Fruit fly (Drosophila melanogaster): ENCODE data around the gene Spn77Bc.

Gene Spn77Bc

DNA sequence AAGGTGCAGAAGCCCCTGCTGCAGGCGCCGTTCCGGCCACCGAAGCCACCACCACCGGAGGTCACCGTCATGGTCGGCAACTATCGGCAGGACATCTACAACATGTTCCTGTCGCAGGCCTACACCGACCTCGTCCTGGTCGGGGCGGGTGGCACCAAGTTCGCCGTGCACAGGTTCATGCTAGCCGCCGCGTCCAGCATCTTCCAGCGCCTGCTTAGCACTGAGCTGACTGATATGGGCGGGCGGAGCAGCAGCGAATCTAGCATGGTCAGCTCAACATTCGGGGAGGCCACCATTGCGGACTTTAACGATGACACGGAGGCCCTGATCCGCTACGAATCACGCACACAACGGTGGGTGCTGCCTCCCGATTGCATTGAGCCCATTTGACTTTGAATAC lies 37.1 kb downstream of the Spn77Bc start:
- TF ChIP-seq CG8478 (optimal IDR thresholded peaks at IDR 0.05) (no peak), CTCF (optimal IDR thresholded peaks at IDR 0.05) (no peak)

DNA sequence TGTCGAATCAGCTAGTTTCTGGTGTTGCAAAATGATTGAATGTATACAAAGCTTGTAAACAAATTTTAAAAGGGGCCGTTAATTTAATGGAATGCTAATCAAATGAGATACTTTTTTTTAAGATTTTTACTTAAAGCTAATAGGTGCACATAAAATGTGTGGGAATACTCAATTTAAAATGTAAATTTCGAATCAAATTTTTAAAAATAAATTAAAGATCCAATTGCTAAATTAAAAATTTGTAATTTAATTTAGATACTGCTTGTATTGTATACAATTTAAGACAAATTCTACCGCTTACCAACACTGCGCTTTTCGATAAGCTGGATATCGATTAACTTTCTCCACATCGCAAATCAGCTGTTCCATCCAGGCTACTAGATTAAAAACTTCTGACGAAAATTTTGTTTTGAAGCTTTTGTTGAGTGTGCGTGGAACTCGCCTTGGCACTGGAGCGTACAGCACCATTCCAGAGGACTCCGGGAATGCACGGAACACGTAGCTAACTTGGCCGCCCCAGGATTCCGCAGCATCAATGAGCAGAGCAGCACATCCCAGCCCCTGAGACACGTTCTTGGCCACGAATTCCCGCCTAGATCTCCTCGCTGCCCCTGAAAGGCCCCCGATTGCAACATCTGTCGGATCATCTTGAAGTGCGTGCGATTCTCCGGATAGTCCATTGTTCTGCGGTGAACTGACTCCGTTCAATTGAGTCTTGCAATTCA lies 41.8 kb downstream of the Spn77Bc start, which contains the start of the genes CG5498 and fbl:
CG5498 (minus strand) TSS at position 24 of the 725 bp plus-strand sequence.
fbl (plus strand) TSS at position 344 of the 725 bp plus-strand sequence.
- TF ChIP-seq CTCF (optimal IDR thresholded peaks at IDR 0.05) (no peak), CG8478 (optimal IDR thresholded peaks at IDR 0.05) (no peak)

DNA sequence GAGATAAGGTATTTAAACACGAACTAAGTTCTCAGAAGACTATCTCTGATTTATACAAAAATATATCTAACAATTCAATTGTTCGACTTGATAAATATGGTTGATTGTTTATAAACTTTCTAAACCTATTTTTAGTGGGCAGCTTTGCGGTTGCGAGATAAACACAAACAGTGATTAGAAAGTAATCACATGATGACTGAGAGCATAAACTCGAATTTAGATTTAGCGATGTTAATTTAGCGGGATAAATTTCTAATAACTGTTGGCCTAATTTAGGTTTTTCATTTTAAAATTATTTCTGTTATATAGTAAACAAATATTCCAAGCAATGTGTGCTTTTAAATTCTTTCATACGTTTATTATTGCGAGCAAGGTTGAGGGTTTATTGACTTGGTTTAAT lies 42.6 kb downstream of the Spn77Bc start:
- no peak for TF ChIP-seq CTCF (optimal IDR thresholded peaks at IDR 0.05)
- no peak for TF ChIP-seq CG8478 (optimal IDR thresholded peaks at IDR 0.05)

DNA sequence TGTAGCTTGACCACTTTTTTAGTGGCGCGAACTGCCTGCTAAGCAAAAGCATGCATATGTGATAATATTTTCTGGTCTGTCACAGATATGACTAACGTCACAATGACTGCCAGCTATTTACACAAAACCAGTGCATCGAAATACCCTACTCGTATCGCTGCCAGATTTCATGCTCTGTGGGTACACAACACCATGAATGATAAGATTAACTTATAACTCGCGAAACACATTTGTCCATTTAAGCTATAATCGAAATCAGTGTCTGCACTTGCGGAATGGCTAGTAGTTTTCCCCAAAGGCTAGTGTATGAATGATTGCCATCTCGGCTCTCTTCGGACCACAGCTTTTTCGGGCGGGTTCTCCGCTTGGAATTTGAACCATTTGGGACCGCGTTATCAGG lies 43.0 kb downstream of the Spn77Bc start:
- no peak for TF ChIP-seq CG8478 (optimal IDR thresholded peaks at IDR 0.05)
- no peak for TF ChIP-seq CTCF (optimal IDR thresholded peaks at IDR 0.05)

DNA sequence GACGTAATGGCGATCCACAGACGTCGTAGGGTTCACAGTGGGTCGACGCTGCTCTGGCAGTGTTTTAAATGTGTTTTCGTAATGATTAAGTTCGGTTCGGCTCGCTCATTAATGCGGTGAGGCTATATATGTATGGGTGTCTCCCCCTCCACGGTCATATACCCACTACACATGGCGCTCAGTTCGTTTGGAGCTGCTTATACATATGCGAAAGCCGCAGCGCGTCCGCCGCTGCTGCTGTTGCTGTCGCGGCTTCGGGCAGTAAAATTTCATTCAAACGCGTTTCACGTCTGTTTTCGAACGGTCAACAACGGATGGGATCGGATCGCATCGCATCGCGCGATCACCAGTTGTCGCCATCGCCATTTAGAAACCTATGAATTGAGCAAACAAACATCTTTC lies 43.5 kb downstream of the Spn77Bc start:
- TF ChIP-seq CG8478 (optimal IDR thresholded peaks at IDR 0.05) (no peak), CTCF (optimal IDR thresholded peaks at IDR 0.05) (no peak)

DNA sequence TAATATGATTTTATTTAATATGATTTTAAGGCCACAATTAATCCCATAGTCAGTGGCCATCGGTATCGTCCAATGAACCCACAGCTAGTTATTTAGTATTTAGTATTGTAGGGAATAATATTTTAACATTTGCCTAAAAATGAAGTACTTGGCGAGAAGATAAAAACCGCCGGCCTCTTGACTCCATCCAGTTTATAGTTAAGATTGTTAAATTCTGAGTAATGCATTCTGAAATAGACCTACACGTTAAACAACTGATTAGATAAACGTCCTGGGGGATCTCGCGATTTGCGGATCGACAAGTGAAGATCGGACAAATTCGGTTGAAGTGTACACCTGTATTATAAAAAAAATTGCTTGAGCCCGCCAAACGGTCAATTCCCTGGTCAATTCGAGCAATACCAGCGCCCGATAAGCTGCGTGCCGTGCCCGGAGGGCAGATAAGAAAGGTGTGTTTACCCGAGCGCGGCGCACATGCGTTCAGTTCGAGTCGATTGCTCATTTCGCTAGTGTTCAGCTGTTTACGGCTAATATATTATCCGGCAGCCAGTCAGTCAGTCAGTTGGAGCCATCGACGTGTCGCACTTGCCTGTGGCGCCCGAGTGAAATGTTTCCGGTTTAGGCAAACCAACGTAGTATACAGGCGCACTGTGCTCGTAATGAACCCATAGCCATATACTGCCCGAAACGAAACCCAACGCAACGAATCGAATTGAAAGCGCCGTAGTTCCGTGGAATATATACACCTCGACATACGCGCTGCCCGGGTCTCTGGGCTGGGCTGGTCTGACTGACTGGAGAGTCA lies 44.8 kb downstream of the Spn77Bc start:
- no peak for TF ChIP-seq CTCF (optimal IDR thresholded peaks at IDR 0.05)
- TF ChIP-seq CG8478 (optimal IDR thresholded peaks at IDR 0.05): no peak

DNA sequence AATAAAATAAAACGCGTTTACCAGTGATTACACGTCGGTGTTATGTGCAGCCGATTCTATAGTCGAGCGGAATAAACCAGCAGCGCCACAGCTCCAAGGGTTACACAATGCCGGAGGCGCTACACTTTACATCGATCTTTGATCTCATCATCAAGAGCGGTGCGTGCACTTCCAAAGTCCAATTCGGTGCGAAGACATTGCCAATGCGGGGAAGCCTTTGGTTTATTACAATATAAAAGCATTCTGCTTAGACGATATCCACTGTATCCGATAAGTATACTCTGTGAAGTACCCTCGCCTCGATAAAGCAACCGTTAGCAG lies 45.4 kb downstream of the Spn77Bc start:
- no peak for TF ChIP-seq CTCF (optimal IDR thresholded peaks at IDR 0.05)
- no peak for TF ChIP-seq CG8478 (optimal IDR thresholded peaks at IDR 0.05)

DNA sequence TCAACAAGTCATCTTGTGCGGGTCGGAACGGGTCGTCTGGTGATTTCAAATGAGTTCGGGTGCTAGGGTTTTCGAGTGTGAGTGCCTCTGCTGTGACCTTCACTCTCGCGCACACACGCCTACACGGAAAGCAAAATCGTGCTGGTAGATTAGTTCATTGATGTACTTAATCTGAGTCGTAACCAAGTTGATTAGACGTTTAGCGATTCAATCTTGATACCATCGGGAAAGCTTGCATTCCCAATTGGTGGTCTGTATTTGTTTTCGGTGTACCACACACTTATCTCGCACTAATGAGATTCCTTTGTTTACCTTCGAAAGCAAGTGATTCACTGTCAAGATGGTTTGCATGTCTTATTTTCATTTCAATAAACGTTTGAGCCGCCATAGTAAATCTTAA lies 46.5 kb downstream of the Spn77Bc start:
- TF ChIP-seq CTCF (optimal IDR thresholded peaks at IDR 0.05) (no peak), CG8478 (optimal IDR thresholded peaks at IDR 0.05) (no peak)

DNA sequence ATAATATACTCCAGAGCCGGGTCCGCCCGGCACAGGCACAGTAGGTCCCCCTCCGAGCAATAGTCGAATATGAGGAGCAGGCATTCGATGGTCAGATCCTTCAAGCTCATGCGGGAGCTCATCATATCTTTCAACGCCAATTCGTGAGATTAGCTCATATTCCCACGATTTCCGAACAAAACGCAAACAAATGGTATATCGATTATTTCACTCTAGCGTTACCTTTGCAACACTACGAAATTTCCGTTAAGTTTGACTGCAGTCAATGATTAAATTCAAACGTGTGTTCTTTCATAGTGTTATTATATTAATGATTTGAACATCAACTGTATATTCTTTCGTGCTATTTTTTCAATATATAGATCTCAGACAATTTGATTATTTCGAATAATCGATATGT lies 50.9 kb downstream of the Spn77Bc start, which contains the start of gene CG33969:
CG33969 (minus strand) TSS at position 197 of the 400 bp plus-strand sequence.
- TF ChIP-seq CG8478 (optimal IDR thresholded peaks at IDR 0.05): no peak
- TF ChIP-seq CTCF (optimal IDR thresholded peaks at IDR 0.05): no peak

All from S2 (cell line).